Fruit fly (Drosophila melanogaster) whole organism, embryonic: ENCODE data around the gene CG2972.

ENCODE experiments used
- Asciz ChIP-seq: fragments of 200-800 bp; sonication (Bioruptor generic); optimal IDR thresholded peaks from 2 replicates; lab custom pipeline; 2017; ENCODE audit warnings: missing biosample characterization, mild to moderate bottlenecking, missing genetic modification characterization, missing genetic modification reagents
- B-H2 ChIP-seq: fragments of 200-800 bp; sonication (Bioruptor generic); optimal IDR thresholded peaks from 2 replicates; lab custom pipeline; 2018; ENCODE audit warnings: missing biosample characterization, mild to moderate bottlenecking, missing genetic modification characterization
- CG12104 ChIP-seq: fragments of 200-800 bp; sonication (Bioruptor generic); optimal IDR thresholded peaks from 3 replicates; lab custom pipeline; 2016; ENCODE audit warnings: missing biosample characterization, missing genetic modification characterization
- CG13894 ChIP-seq: fragments of 200-800 bp; sonication (Bioruptor generic); optimal IDR thresholded peaks from 3 replicates; lab custom pipeline; 2018; ENCODE audit warnings: missing biosample characterization, mild to moderate bottlenecking, missing genetic modification characterization, moderate library complexity
- CG14050 ChIP-seq: fragments of 200-800 bp; sonication (Bioruptor generic); IDR thresholded peaks from 3 replicates; pipeline ENCODE4 v1.3.6; 2022; ENCODE audit warnings: missing biosample characterization, missing genetic modification characterization
- CG15696 ChIP-seq: fragments of 200-800 bp; sonication (Bioruptor generic); optimal IDR thresholded peaks from 2 replicates; lab custom pipeline; 2019; ENCODE audit warnings: missing biosample characterization, mild to moderate bottlenecking, missing genetic modification characterization, moderate library complexity
- CG1832 ChIP-seq: fragments of 200-800 bp; sonication (Bioruptor generic); optimal IDR thresholded peaks from 2 replicates; lab custom pipeline; 2017; ENCODE audit warnings: missing biosample characterization, mild to moderate bottlenecking, missing genetic modification characterization, inconsistent platforms
- CG2712 ChIP-seq: fragments of 200-800 bp; optimal IDR thresholded peaks from 3 replicates; lab custom pipeline; 2019; ENCODE audit warnings: missing biosample characterization, mild to moderate bottlenecking, missing genetic modification characterization, moderate library complexity
- CG3726 ChIP-seq: fragments of 200-800 bp; sonication (Bioruptor generic); IDR thresholded peaks from 3 replicates; pipeline ENCODE4, ENCODE4 v1.3.6; 2022; ENCODE audit warnings: missing biosample characterization, missing genetic modification characterization
- CG42726 ChIP-seq: fragments of 200-800 bp; sonication (Bioruptor generic); IDR thresholded peaks from 2 replicates; pipeline ENCODE4 v1.3.6; 2022; ENCODE audit warnings: missing biosample characterization, missing genetic modification characterization; ENCODE audit not compliant: partially characterized antibody
- CG4617 ChIP-seq: fragments of 200-800 bp; sonication (Bioruptor generic); optimal IDR thresholded peaks from 3 replicates; lab custom pipeline; 2016; ENCODE audit warnings: missing biosample characterization, missing genetic modification characterization, borderline replicate concordance
- CG8089 ChIP-seq: fragments of 200-800 bp; sonication (Bioruptor generic); optimal IDR thresholded peaks from 3 replicates; lab custom pipeline; 2016; ENCODE audit warnings: missing biosample characterization, missing genetic modification characterization
- CG8281 ChIP-seq: fragments of 200-800 bp; sonication (Bioruptor generic); optimal IDR thresholded peaks from 2 replicates; lab custom pipeline; 2018; ENCODE audit warnings: missing biosample characterization, mild to moderate bottlenecking, missing genetic modification characterization, moderate library complexity
- CG8924 ChIP-seq: fragments of 200-800 bp; optimal IDR thresholded peaks from 3 replicates; lab custom pipeline; 2019; ENCODE audit warnings: missing biosample characterization, mild to moderate bottlenecking, missing genetic modification characterization, moderate library complexity
- Chrac-16 ChIP-seq: fragments of 200-800 bp; sonication (Bioruptor generic); optimal IDR thresholded peaks from 3 replicates; lab custom pipeline; 2016; ENCODE audit warnings: missing biosample characterization, missing genetic modification characterization
- D ChIP-seq, 2 experiments: fragments of 200-800 bp in 1 of 2; fragments of >200 bp in 1 of 2; sonication (Bioruptor generic) in 1 of 2; optimal IDR thresholded peaks; 2 replicates in 1 of 2; 3 replicates in 1 of 2; lab custom pipeline; 2017; ENCODE audit warnings: mild to moderate bottlenecking in 1 of 2, missing biosample characterization in 1 of 2, missing genetic modification characterization in 1 of 2, missing genetic modification reagents in 1 of 2
- Dbx ChIP-seq: fragments of 200-800 bp; sonication (Bioruptor generic); IDR thresholded peaks from 3 replicates; pipeline ENCODE4 v1.3.6; 2022; ENCODE audit warnings: missing biosample characterization, missing genetic modification characterization
- Dfd ChIP-seq, 2 experiments: fragments of >200 bp; optimal IDR thresholded peaks; 2 replicates each; lab custom pipeline; 2017; ENCODE audit warnings: missing biosample characterization in 2 of 2, missing genetic modification characterization in 2 of 2
- Dref ChIP-seq: fragments of 200-800 bp; sonication (Bioruptor generic); IDR thresholded peaks from 2 replicates; pipeline ENCODE4 v1.3.6; 2022; ENCODE audit warnings: missing biosample characterization, missing genetic modification characterization
- H15 ChIP-seq: fragments of 200-800 bp; sonication (Bioruptor generic); IDR thresholded peaks from 3 replicates; pipeline ENCODE4 v1.3.6; 2022; ENCODE audit warnings: missing biosample characterization, missing genetic modification characterization
- Hey ChIP-seq: fragments of 200-800 bp; sonication (Bioruptor generic); optimal IDR thresholded peaks from 3 replicates; lab custom pipeline; 2018; ENCODE audit warnings: missing biosample characterization, mild to moderate bottlenecking, missing genetic modification characterization
- Hmx ChIP-seq: fragments of 200-800 bp; sonication (Bioruptor generic); optimal IDR thresholded peaks from 2 replicates; lab custom pipeline; 2016; ENCODE audit warnings: missing biosample characterization, missing genetic modification characterization
- Max ChIP-seq: fragments of 200-800 bp; sonication (Bioruptor generic); optimal IDR thresholded peaks from 2 replicates; lab custom pipeline; 2016; ENCODE audit warnings: missing biosample characterization, mild to moderate bottlenecking, missing genetic modification characterization
- NFAT ChIP-seq: fragments of 200-800 bp; sonication (Bioruptor generic); IDR thresholded peaks from 2 replicates; pipeline ENCODE4 v1.3.6; 2022; ENCODE audit warnings: missing biosample characterization, missing genetic modification characterization
- Ravus ChIP-seq: fragments of 200-800 bp; sonication (Bioruptor generic); IDR thresholded peaks from 2 replicates; pipeline ENCODE4 v1.3.6; 2022; ENCODE audit warnings: missing biosample characterization, missing genetic modification characterization
- Trl ChIP-seq, 3 experiments: fragments of >200 bp in 2 of 3; fragments of 200-800 bp in 1 of 3; sonication (Bioruptor generic) in 1 of 3; optimal IDR thresholded peaks; 2 replicates in 1 of 3; 3 replicates in 2 of 3; lab custom pipeline; 2016 to 2017; ENCODE audit warnings: missing biosample characterization in 1 of 3, missing genetic modification characterization in 1 of 3
- amos ChIP-seq: fragments of 200-800 bp; sonication (Bioruptor generic); IDR thresholded peaks from 2 replicates; pipeline ENCODE4 v1.3.6; 2022; ENCODE audit warnings: missing biosample characterization, missing genetic modification characterization; ENCODE audit not compliant: partially characterized antibody
- ash1 ChIP-seq: fragments of 200-800 bp; sonication (Bioruptor generic); optimal IDR thresholded peaks from 2 replicates; lab custom pipeline; 2018; ENCODE audit warnings: missing biosample characterization, mild to moderate bottlenecking, missing genetic modification characterization
- bcd ChIP-seq: fragments of 200-800 bp; sonication (Bioruptor generic); optimal IDR thresholded peaks from 2 replicates; lab custom pipeline; 2017; ENCODE audit warnings: missing biosample characterization, mild to moderate bottlenecking, missing genetic modification characterization
- br ChIP-seq: fragments of >200 bp; optimal IDR thresholded peaks from 2 replicates; lab custom pipeline; 2017
- cas ChIP-seq: fragments of 200-800 bp; sonication (Bioruptor generic); IDR thresholded peaks from 2 replicates; pipeline ENCODE4 v1.3.6; 2022; ENCODE audit warnings: missing biosample characterization, missing genetic modification characterization
- crc ChIP-seq: fragments of 200-800 bp; sonication (Bioruptor generic); optimal IDR thresholded peaks from 2 replicates; lab custom pipeline; 2016; ENCODE audit warnings: missing biosample characterization, missing genetic modification characterization
- crol ChIP-seq: fragments of 200-800 bp; sonication (Bioruptor generic); IDR thresholded peaks from 2 replicates; pipeline ENCODE4 v1.3.6; 2022; ENCODE audit warnings: missing biosample characterization, missing genetic modification characterization
- crp ChIP-seq, 2 experiments: fragments of 200-800 bp; sonication (Bioruptor generic); optimal IDR thresholded peaks; 2 replicates in 1 of 2; 3 replicates in 1 of 2; lab custom pipeline; 2017; ENCODE audit warnings: missing biosample characterization in 2 of 2, missing genetic modification characterization in 2 of 2, mild to moderate bottlenecking in 1 of 2, moderate library complexity in 1 of 2
- eyg ChIP-seq: fragments of 200-800 bp; sonication (Bioruptor generic); optimal IDR thresholded peaks from 3 replicates; lab custom pipeline; 2016; ENCODE audit warnings: missing biosample characterization, missing genetic modification characterization
- fd64A ChIP-seq: fragments of 200-800 bp; sonication (Bioruptor generic); optimal IDR thresholded peaks from 3 replicates; lab custom pipeline; 2018; ENCODE audit warnings: missing biosample characterization, mild to moderate bottlenecking, missing genetic modification characterization
- fd96Cb ChIP-seq: fragments of 200-800 bp; sonication (Bioruptor generic); optimal IDR thresholded peaks from 2 replicates; lab custom pipeline; 2018; ENCODE audit warnings: missing biosample characterization, mild to moderate bottlenecking, missing genetic modification characterization, moderate library complexity
- gfzf ChIP-seq: fragments of 200-800 bp; sonication (Bioruptor generic); optimal IDR thresholded peaks from 2 replicates; lab custom pipeline; 2016; ENCODE audit warnings: missing biosample characterization, mild to moderate bottlenecking, missing genetic modification characterization, moderate library complexity
- jing ChIP-seq: fragments of 200-800 bp; sonication (Bioruptor generic); optimal IDR thresholded peaks from 2 replicates; lab custom pipeline; 2018; ENCODE audit warnings: missing biosample characterization, mild to moderate bottlenecking, missing genetic modification characterization
- klu ChIP-seq: fragments of 200-800 bp; sonication (Bioruptor generic); IDR thresholded peaks from 2 replicates; pipeline ENCODE4 v1.3.6; 2022; ENCODE audit warnings: missing biosample characterization, missing genetic modification characterization
- nau ChIP-seq: fragments of 200-800 bp; sonication (Bioruptor generic); optimal IDR thresholded peaks from 3 replicates; lab custom pipeline; 2017; ENCODE audit warnings: missing biosample characterization, mild to moderate bottlenecking, missing genetic modification characterization, missing genetic modification reagents
- pnt ChIP-seq: fragments of 200-800 bp; sonication (Bioruptor generic); optimal IDR thresholded peaks from 3 replicates; lab custom pipeline; 2016; ENCODE audit warnings: missing biosample characterization, missing genetic modification characterization
- seq ChIP-seq: fragments of 200-800 bp; sonication (Bioruptor generic); IDR thresholded peaks from 2 replicates; pipeline ENCODE4 v1.3.6; 2022; ENCODE audit warnings: missing biosample characterization, missing genetic modification characterization
- sisA ChIP-seq: fragments of 200-800 bp; sonication (Bioruptor generic); IDR thresholded peaks from 2 replicates; pipeline ENCODE4 v1.3.6; 2022; ENCODE audit warnings: missing biosample characterization, missing genetic modification characterization
- slbo ChIP-seq: fragments of 200-800 bp; sonication (Bioruptor generic); IDR thresholded peaks from 2 replicates; pipeline ENCODE4 v1.3.6; 2022; ENCODE audit warnings: missing biosample characterization, missing genetic modification characterization
- tll ChIP-seq, 2 experiments: fragments of 200-800 bp in 1 of 2; fragments of >200 bp in 1 of 2; sonication (Bioruptor generic) in 1 of 2; optimal IDR thresholded peaks; 2 replicates each; lab custom pipeline; 2017 to 2019; ENCODE audit warnings: missing biosample characterization in 2 of 2, missing genetic modification characterization in 2 of 2, mild to moderate bottlenecking in 1 of 2, moderate library complexity in 1 of 2
- vfl ChIP-seq: fragments of 200-800 bp; sonication (Bioruptor generic); optimal IDR thresholded peaks from 2 replicates; lab custom pipeline; 2016; ENCODE audit warnings: missing biosample characterization, missing genetic modification characterization
- wek ChIP-seq: fragments of 200-800 bp; sonication (Bioruptor generic); optimal IDR thresholded peaks from 3 replicates; lab custom pipeline; 2018; ENCODE audit warnings: missing biosample characterization, mild to moderate bottlenecking, missing genetic modification characterization, moderate library complexity

The CG2972 gene

dm6 chrX:10088023-10088913 lies 5.3 kb downstream of the CG2972 start (continued):
- peak; percentile 36 for TF ChIP-seq pnt (GFP tag; lab: Kevin White, UChicago)
- peak; percentile 66 for TF ChIP-seq seq (GFP tag; lab: Robert Waterston, UW)
- peak; percentile 62 for TF ChIP-seq fd96Cb (tag; lab: Kevin White, UChicago)
- TF ChIP-seq Dfd (GFP tag; optimal IDR thresholded peaks at IDR 0.05; lab: Kevin White, UChicago): no peak
- no peak for TF ChIP-seq cas (GFP tag; lab: Robert Waterston, UW)
- TF ChIP-seq CG12104 (GFP tag; lab: Kevin White, UChicago): no peak
- TF ChIP-seq CG42726 (GFP tag; lab: Robert Waterston, UW): no peak
- TF ChIP-seq CG8281: no peak
- TF ChIP-seq slbo (GFP tag; lab: Robert Waterston, UW): peak; percentile 64
- no peak for TF ChIP-seq jing (GFP tag; lab: Kevin White, UChicago)
- no peak for TF ChIP-seq CG4617 (GFP tag; lab: Kevin White, UChicago)
- TF ChIP-seq CG14050 (GFP tag; lab: Robert Waterston, UW): peak; percentile 44; the same call in 1 of the 3 replicates
- TF ChIP-seq vfl (GFP tag; lab: Kevin White, UChicago): peak; percentile 23
- peak; percentile 81 for TF ChIP-seq CG15696 (tag; lab: Kevin White, UChicago)
- 0 out of 3 replicates have a peak, but pooled peaks have one; percentile 57 for TF ChIP-seq CG3726 (GFP tag; lab: Robert Waterston, UW)
- peak; percentile 26 for TF ChIP-seq Asciz (GFP tag; lab: Kevin White, UChicago)
- TF ChIP-seq crp (GFP tag; optimal IDR thresholded peaks at IDR 0.05; lab: Kevin White, UChicago): no peak
- peak; percentile 58; the same call in 2 of the 3 replicates for TF ChIP-seq H15 (GFP tag; lab: Robert Waterston, UW)
- peak; percentile 76 for TF ChIP-seq sisA
- no peak for TF ChIP-seq D (optimal IDR thresholded peaks at IDR 0.05; lab: Kevin White, UChicago)
- peak; percentile 48 for TF ChIP-seq D (GFP tag; optimal IDR thresholded peaks at IDR 0.05; lab: Kevin White, UChicago)
- no peak for TF ChIP-seq Hey (tag; lab: Kevin White, UChicago)
- no peak for TF ChIP-seq fd64A (GFP tag; lab: Kevin White, UChicago)
- no peak for TF ChIP-seq klu (GFP tag; lab: Robert Waterston, UW)
- TF ChIP-seq B-H2 (GFP tag; lab: Kevin White, UChicago): no peak
- no peak for TF ChIP-seq br
- TF ChIP-seq amos (GFP tag; lab: Robert Waterston, UW): no peak
- TF ChIP-seq wek (GFP tag; lab: Kevin White, UChicago): no peak
- TF ChIP-seq Ravus (GFP tag; lab: Robert Waterston, UW): peak; percentile 18
- TF ChIP-seq CG2712 (tag; lab: Kevin White, UChicago): peak; percentile 76
- no peak for TF ChIP-seq Dref (GFP tag; lab: Robert Waterston, UW)
- no peak for TF ChIP-seq ash1
- TF ChIP-seq nau (GFP tag; lab: Kevin White, UChicago): peak; percentile 13
- no peak for TF ChIP-seq Dbx (GFP tag; lab: Robert Waterston, UW)
- TF ChIP-seq crc (GFP tag; lab: Kevin White, UChicago): no peak
- peak; percentile 95 for TF ChIP-seq crol (GFP tag; lab: Robert Waterston, UW)
- TF ChIP-seq CG13894 (tag; lab: Kevin White, UChicago): no peak
- TF ChIP-seq Chrac-16 (GFP tag; lab: Kevin White, UChicago): peak; percentile 71
- peak; percentile 14 for TF ChIP-seq CG1832 (GFP tag; lab: Kevin White, UChicago)
- TF ChIP-seq NFAT: no peak
- no peak for TF ChIP-seq gfzf (GFP tag; lab: Kevin White, UChicago)
- TF ChIP-seq bcd (GFP tag; lab: Kevin White, UChicago): peak; percentile 46
- TF ChIP-seq tll (GFP tag; optimal IDR thresholded peaks at IDR 0.05; lab: Kevin White, UChicago): peak in 1 of 2 experiments; percentile 52
- TF ChIP-seq Trl (optimal IDR thresholded peaks at IDR 0.05; lab: Kevin White, UChicago): no peak
- peak; percentile 22 for TF ChIP-seq Trl (GFP tag; optimal IDR thresholded peaks at IDR 0.05; lab: Kevin White, UChicago)
- no peak for TF ChIP-seq CG8089 (GFP tag; lab: Kevin White, UChicago)
- peak; percentile 14 for TF ChIP-seq Max (GFP tag; lab: Kevin White, UChicago)
- TF ChIP-seq Hmx (GFP tag; lab: Kevin White, UChicago): no peak
- peak; percentile 80 for TF ChIP-seq CG8924 (tag; lab: Kevin White, UChicago)
- no peak for TF ChIP-seq eyg (GFP tag; lab: Kevin White, UChicago)
